Fruit fly (Drosophila melanogaster): ENCODE measurements around the gene CG15362.

- TF ChIP-seq CG1620 (GFP tag; optimal IDR thresholded peaks at IDR 0.05) (no peak), Crg-1 (GFP tag; optimal IDR thresholded peaks at IDR 0.05) (no peak), CG33017 (tag; optimal IDR thresholded peaks at IDR 0.05) (no peak), Mnt (GFP tag; optimal IDR thresholded peaks at IDR 0.05) (no peak), CG5204 (GFP tag; optimal IDR thresholded peaks at IDR 0.05) (no peak), cnc (optimal IDR thresholded peaks at IDR 0.05) (no peak), tj (GFP tag; optimal IDR thresholded peaks at IDR 0.05) (no peak), Hr96 (GFP tag; optimal IDR thresholded peaks at IDR 0.05) (no peak), CG7045 (GFP tag; optimal IDR thresholded peaks at IDR 0.05) (no peak)
Measured at dm6 chr2L:1992060-1992459, 11.1 kb downstream of the CG15362 start, which contains the start of gene Obp22a.

Measured in whole organism, adult.